Fruit fly (Drosophila melanogaster): Measurements from ENCODE around the gene CG5968.

DNA sequence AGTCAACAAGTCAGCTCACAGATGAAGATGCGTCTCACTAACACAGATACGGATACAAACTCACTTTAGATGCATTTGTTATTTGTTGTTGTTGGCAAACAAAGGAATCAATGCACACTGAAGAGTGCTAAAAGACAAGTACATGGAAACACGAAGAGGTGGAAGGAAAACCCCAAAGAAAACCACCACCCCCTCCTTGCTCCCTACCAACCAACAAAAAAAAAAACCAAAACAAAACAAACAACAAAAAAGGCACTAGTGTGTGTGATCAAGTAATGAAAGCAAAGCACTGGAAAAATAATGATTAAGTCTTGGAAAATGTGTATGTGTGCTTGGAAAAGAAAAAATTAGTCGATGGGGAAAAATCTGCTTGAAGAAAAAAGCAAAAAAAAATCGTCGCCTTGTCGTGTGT lies 38.9 kb upstream of the CG5968 start:
- TF ChIP-seq woc (GFP tag; optimal IDR thresholded peaks at IDR 0.05) (no peak), Jra (GFP tag; optimal IDR thresholded peaks at IDR 0.05) (no peak), OdsH (GFP tag; optimal IDR thresholded peaks at IDR 0.05) (no peak), psq (GFP tag; optimal IDR thresholded peaks at IDR 0.05) (no peak)
